Worm (Caenorhabditis elegans) whole organism, young adult: ENCODE results near the gene trx-3.

Source experiments
- B0019.2 ChIP-seq: fragments of 200-800 bp; sonication (Bioruptor generic); conservative IDR thresholded peaks from 2 replicates; pipeline ENCODE4 v1.3.6; 2022; ENCODE audit warnings: missing genetic modification reagents, missing genetic modification characterization, missing compliant biosample characterization
- B0336.3 ChIP-seq: fragments of 200-800 bp; sonication (Bioruptor generic); IDR thresholded peaks from 2 replicates; pipeline ENCODE4 v1.3.6; 2022; ENCODE audit warnings: missing genetic modification characterization, missing compliant biosample characterization
- C17E4.6 ChIP-seq: fragments of 200-800 bp; sonication (Bioruptor generic); IDR thresholded peaks from 2 replicates; pipeline ENCODE4 v1.3.6; 2022; ENCODE audit warnings: missing genetic modification reagents, missing genetic modification characterization, missing compliant biosample characterization
- F22D6.2 ChIP-seq: sonication (generic microtip); optimal IDR thresholded peaks from 2 replicates; lab custom pipeline; 2016; ENCODE audit warnings: mild to moderate bottlenecking, missing genetic modification characterization, missing compliant biosample characterization
- F23B12.7 ChIP-seq: sonication (generic microtip); optimal IDR thresholded peaks from 2 replicates; lab custom pipeline; 2017; ENCODE audit warnings: missing genetic modification characterization, mild to moderate bottlenecking, missing compliant biosample characterization, antibody characterized with exemption, moderate library complexity; ENCODE audit not compliant: insufficient read depth
- F49E8.2 ChIP-seq: sonication (generic microtip); optimal IDR thresholded peaks from 3 replicates; lab custom pipeline; 2017; ENCODE audit warnings: missing genetic modification characterization, mild to moderate bottlenecking, missing compliant biosample characterization, antibody characterized with exemption, moderate library complexity; ENCODE audit not compliant: insufficient read depth
- F55B11.4 ChIP-seq: sonication (generic microtip); optimal IDR thresholded peaks from 2 replicates; lab custom pipeline; 2016; ENCODE audit warnings: missing compliant biosample characterization, missing genetic modification characterization, borderline replicate concordance; ENCODE audit not compliant: insufficient read depth
- Y53F4B.3 ChIP-seq: fragments of 200-800 bp; sonication (Bioruptor generic); IDR thresholded peaks from 2 replicates; pipeline ENCODE4 v1.3.6; 2022; ENCODE audit warnings: missing genetic modification reagents, missing genetic modification characterization, missing compliant biosample characterization
- Y67H2A.10 ChIP-seq: fragments of 200-800 bp; sonication (Bioruptor generic); conservative IDR thresholded peaks from 2 replicates; pipeline ENCODE4 v1.3.6; 2022; ENCODE audit warnings: missing genetic modification reagents, missing genetic modification characterization, missing compliant biosample characterization
- akir-1 ChIP-seq: fragments of 200-800 bp; sonication (Bioruptor generic); optimal IDR thresholded peaks from 2 replicates; lab custom pipeline; 2018; ENCODE audit warnings: mild to moderate bottlenecking, missing genetic modification characterization, moderate library complexity, missing compliant biosample characterization
- cebp-1 ChIP-seq, 2 experiments: fragments of 200-800 bp in 1 of 2; sonication (Bioruptor generic) in 1 of 2; sonication (generic microtip) in 1 of 2; IDR thresholded peaks in 1 of 2; optimal IDR thresholded peaks in 1 of 2; 2 replicates each; pipeline versions ENCODE4 v1.3.6 to Lab custom; 2017 to 2022; ENCODE audit warnings: missing compliant biosample characterization in 2 of 2, missing genetic modification characterization in 2 of 2, mild to moderate bottlenecking in 1 of 2, missing genetic modification reagents in 1 of 2, moderate library complexity in 1 of 2
- ceh-27 ChIP-seq: fragments of 200-800 bp; sonication (Bioruptor generic); optimal IDR thresholded peaks from 2 replicates; lab custom pipeline; 2018; ENCODE audit warnings: mild to moderate bottlenecking, missing genetic modification characterization, moderate library complexity, missing compliant biosample characterization
- ceh-58 ChIP-seq: fragments of 200-800 bp; sonication (Bioruptor generic); IDR thresholded peaks from 2 replicates; pipeline ENCODE4 v1.3.6; 2022; ENCODE audit warnings: missing genetic modification characterization, missing compliant biosample characterization
- chd-7 ChIP-seq: sonication (generic microtip); optimal IDR thresholded peaks from 2 replicates; lab custom pipeline; 2016; ENCODE audit warnings: mild to moderate bottlenecking, missing genetic modification characterization, moderate library complexity, missing compliant biosample characterization
- dpff-1 ChIP-seq: sonication (generic microtip); optimal IDR thresholded peaks from 2 replicates; lab custom pipeline; 2017; ENCODE audit warnings: mild to moderate bottlenecking, missing genetic modification characterization, missing compliant biosample characterization
- egrh-3 ChIP-seq: fragments of 200-800 bp; sonication (Bioruptor generic); IDR thresholded peaks from 2 replicates; pipeline ENCODE4 v1.3.6; 2022; ENCODE audit warnings: missing genetic modification reagents, missing genetic modification characterization, missing compliant biosample characterization
- let-526 ChIP-seq: fragments of 200-800 bp; sonication (Bioruptor generic); IDR thresholded peaks from 2 replicates; pipeline ENCODE4 v1.3.6; 2022; ENCODE audit warnings: missing genetic modification reagents, missing genetic modification characterization, missing compliant biosample characterization
- let-607 ChIP-seq, 2 experiments: fragments of 200-800 bp in 1 of 2; sonication (Bioruptor generic) in 1 of 2; sonication (generic microtip) in 1 of 2; optimal IDR thresholded peaks; 2 replicates each; lab custom pipeline; 2016 to 2018; ENCODE audit warnings: mild to moderate bottlenecking in 2 of 2, missing compliant biosample characterization in 2 of 2, missing genetic modification characterization in 2 of 2, moderate library complexity in 2 of 2, missing genotype in 1 of 2
- lin-26 ChIP-seq: fragments of 200-800 bp; sonication (Bioruptor generic); IDR thresholded peaks from 2 replicates; pipeline ENCODE4 v1.3.6; 2022; ENCODE audit warnings: missing genetic modification reagents, missing genetic modification characterization, missing compliant biosample characterization
- lsl-1 ChIP-seq: fragments of 200-800 bp; sonication (Bioruptor generic); optimal IDR thresholded peaks from 2 replicates; lab custom pipeline; 2018; ENCODE audit warnings: mild to moderate bottlenecking, missing genetic modification characterization, moderate library complexity, missing compliant biosample characterization
- madf-10 ChIP-seq: sonication (generic microtip); optimal IDR thresholded peaks from 2 replicates; lab custom pipeline; 2016; ENCODE audit warnings: mild to moderate bottlenecking, missing genetic modification characterization, missing compliant biosample characterization
- madf-3 ChIP-seq: fragments of 200-800 bp; sonication (Bioruptor generic); IDR thresholded peaks from 2 replicates; pipeline ENCODE4 v1.3.6; 2022; ENCODE audit warnings: missing genetic modification reagents, missing genetic modification characterization, missing compliant biosample characterization
- mcd-1 ChIP-seq: fragments of 200-800 bp; sonication (Bioruptor generic); IDR thresholded peaks from 2 replicates; pipeline ENCODE4 v1.3.6; 2022; ENCODE audit warnings: missing genetic modification reagents, missing genetic modification characterization, missing compliant biosample characterization
- nhr-120 ChIP-seq: fragments of 200-800 bp; sonication (Bioruptor generic); IDR thresholded peaks from 2 replicates; pipeline ENCODE4 v1.3.6; 2022; ENCODE audit warnings: missing genetic modification characterization, missing compliant biosample characterization
- nhr-27 ChIP-seq: fragments of 200-800 bp; sonication (Bioruptor generic); optimal IDR thresholded peaks from 2 replicates; lab custom pipeline; 2018; ENCODE audit warnings: mild to moderate bottlenecking, missing genetic modification characterization, moderate library complexity, missing compliant biosample characterization
- nhr-80 ChIP-seq: sonication (generic microtip); optimal IDR thresholded peaks from 2 replicates; lab custom pipeline; 2016; ENCODE audit warnings: missing genetic modification characterization, missing compliant biosample characterization
- rcor-1 ChIP-seq: fragments of 200-800 bp; sonication (Bioruptor generic); IDR thresholded peaks from 2 replicates; pipeline ENCODE4 v1.3.6; 2022; ENCODE audit warnings: missing genetic modification reagents, missing genetic modification characterization, missing compliant biosample characterization
- rec-8 ChIP-seq, 2 experiments: sonication (generic microtip); optimal IDR thresholded peaks; 2 replicates each; lab custom pipeline; 2016; ENCODE audit warnings: mild to moderate bottlenecking in 2 of 2, missing genetic modification characterization in 2 of 2, missing genetic modification reagents in 2 of 2, missing genotype in 2 of 2, missing biosample characterization in 1 of 2, missing compliant biosample characterization in 1 of 2, moderate library complexity in 1 of 2
- snpc-1.3 ChIP-seq: sonication (generic microtip); optimal IDR thresholded peaks from 2 replicates; lab custom pipeline; 2017; ENCODE audit warnings: missing genetic modification characterization, mild to moderate bottlenecking, missing compliant biosample characterization, antibody characterized with exemption, moderate library complexity, missing genotype, missing genetic modification reagents; ENCODE audit not compliant: insufficient read depth
- sptf-2 ChIP-seq: fragments of 200-800 bp; sonication (Bioruptor generic); optimal IDR thresholded peaks from 2 replicates; lab custom pipeline; 2018; ENCODE audit warnings: mild to moderate bottlenecking, missing genetic modification characterization, missing compliant biosample characterization
- tbp1 ChIP-seq: fragments of 200-800 bp; sonication (Bioruptor generic); optimal IDR thresholded peaks from 2 replicates; lab custom pipeline; 2018; ENCODE audit warnings: mild to moderate bottlenecking, missing genetic modification characterization, missing compliant biosample characterization
- tlf-1 ChIP-seq: fragments of 200-800 bp; sonication (Bioruptor generic); optimal IDR thresholded peaks from 2 replicates; lab custom pipeline; 2018; ENCODE audit warnings: mild to moderate bottlenecking, missing genetic modification characterization, missing compliant biosample characterization
- ztf-18 ChIP-seq: sonication (generic microtip); optimal IDR thresholded peaks from 2 replicates; lab custom pipeline; 2016; ENCODE audit warnings: missing genotype, mild to moderate bottlenecking, missing genetic modification characterization, missing compliant biosample characterization
- ztf-6 ChIP-seq: fragments of 200-800 bp; sonication (Bioruptor generic); IDR thresholded peaks from 2 replicates; pipeline ENCODE4 v1.3.6; 2022; ENCODE audit warnings: missing genetic modification reagents, missing genetic modification characterization, missing compliant biosample characterization

The trx-3 gene

ce11 chrIV:4477009-4477471 lies 9.8 kb upstream of the trx-3 start, which contains the start of gene M01H9.3 (continued):
- TF ChIP-seq tbp1 (GFP tag; lab: Kevin White, UChicago) (peak; percentile 15), akir-1 (no peak), B0336.3 (GFP tag; lab: Robert Waterston, UW) (peak; percentile 15; the same call in 1 of the 2 replicates), sptf-2 (GFP tag; lab: Kevin White, UChicago) (no peak), madf-10 (tag; lab: Kevin White, UChicago) (peak; percentile 22), F55B11.4 (tag; lab: Kevin White, UChicago) (no peak), ceh-27 (GFP tag; lab: Kevin White, UChicago) (peak; percentile 52), ztf-18 (tag; lab: Kevin White, UChicago) (no peak), chd-7 (tag; lab: Kevin White, UChicago) (peak; percentile 18), cebp-1 (GFP tag; IDR thresholded peaks at IDR 0.05; lab: Robert Waterston, UW) (no peak), cebp-1 (tag; optimal IDR thresholded peaks at IDR 0.05; lab: Kevin White, UChicago) (peak; percentile 72), mcd-1 (GFP tag; lab: Robert Waterston, UW) (peak; percentile 17; the same call in 1 of the 2 replicates), tlf-1 (peak; percentile 4), lin-26 (0 out of 2 replicates have a peak, but pooled peaks have one; percentile 40), B0019.2 (no peak), rec-8 (tag; optimal IDR thresholded peaks at IDR 0.05; lab: Kevin White, UChicago) (no peak), nhr-120 (no peak)

- TF ChIP-seq nhr-80 (tag; lab: Kevin White, UChicago) (peak; percentile 6), F22D6.2 (peak; percentile 7), snpc-1.3 (tag; lab: Kevin White, UChicago) (no peak)
- TF ChIP-seq, all 124 proteins: peak for 2
Observed at ce11 chrIV:4478612-4479011, 8.2 kb upstream of the trx-3 start.

DNA sequence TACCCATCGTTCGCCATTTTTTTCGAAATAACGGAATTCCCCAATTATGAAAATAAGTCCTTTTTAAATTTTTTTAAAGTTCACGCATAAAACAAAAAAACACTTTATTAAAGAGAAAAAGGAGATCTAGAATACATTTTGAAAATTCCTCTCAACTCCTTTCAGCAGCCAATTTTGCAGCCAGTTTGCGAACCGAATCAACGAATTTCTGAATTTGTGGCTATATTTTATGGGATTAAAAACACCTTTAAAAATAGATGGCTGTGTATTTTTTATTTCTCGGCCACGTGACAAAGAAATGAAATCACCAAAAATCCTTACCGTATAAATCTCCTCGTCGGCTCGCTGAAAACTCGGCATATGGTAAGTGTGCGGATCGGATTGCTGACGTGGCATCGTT lies 6.8 kb upstream of the trx-3 start, which contains the start of gene M01H9.10:
Gene M01H9.10, minus strand, starts transcription at position 101 of the 400 bp plus-strand sequence.
- TF ChIP-seq nhr-120 (no peak), let-607 (tag; optimal IDR thresholded peaks at IDR 0.05; lab: Kevin White, UChicago) (no peak), F49E8.2 (no peak), madf-10 (tag; lab: Kevin White, UChicago) (no peak), C17E4.6 (no peak), ceh-58 (no peak), let-526 (no peak), F23B12.7 (tag; lab: Kevin White, UChicago) (no peak), nhr-27 (tag; lab: Kevin White, UChicago) (no peak), ztf-6 (GFP tag; lab: Robert Waterston, UW) (no peak), Y67H2A.10 (no peak), dpff-1 (tag; lab: Kevin White, UChicago) (no peak), lsl-1 (GFP tag; lab: Kevin White, UChicago) (no peak), ztf-18 (tag; lab: Kevin White, UChicago) (no peak), madf-3 (GFP tag; lab: Robert Waterston, UW) (no peak), Y53F4B.3 (no peak), akir-1 (no peak), rcor-1 (no peak)

DNA sequence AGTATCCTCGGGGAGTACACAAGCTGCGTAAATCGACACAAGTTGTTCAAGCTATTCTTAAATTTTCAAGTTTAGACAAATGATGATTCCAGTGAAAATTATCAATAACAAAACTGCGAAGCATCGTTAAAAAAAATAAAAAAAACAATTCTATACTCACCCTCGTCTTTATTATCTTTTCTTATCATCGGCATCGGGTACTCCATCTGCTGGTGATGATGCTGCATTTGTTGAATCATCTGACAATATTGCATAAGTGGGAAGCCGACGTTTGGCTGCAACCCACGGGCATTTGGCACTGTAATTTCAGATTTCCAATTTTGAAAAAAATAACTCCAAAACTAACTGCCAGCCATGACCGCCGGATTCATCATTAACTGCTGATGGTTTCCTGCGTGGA lies 5.5 kb upstream of the trx-3 start:
- TF ChIP-seq nhr-80 (tag; lab: Kevin White, UChicago): peak; percentile 10
- no peak for TF ChIP-seq egrh-3
- TF ChIP-seq, all 124 proteins: peak for 1
